Worm (Caenorhabditis elegans) whole organism, early embryonic: ENCODE data around the gene spot-1.

Source experiments
- aly-1 ChIP-seq: sonication (generic microtip); optimal IDR thresholded peaks from 2 replicates; lab custom pipeline; 2016; ENCODE audit warnings: missing genetic modification characterization, missing compliant biosample characterization
- ama-1 ChIP-seq: fragments of 150-350 bp; optimal IDR thresholded peaks from 2 replicates; lab custom pipeline; 2014
- ceh-36 ChIP-seq: sonication (generic microtip); optimal IDR thresholded peaks from 2 replicates; lab custom pipeline; 2016; ENCODE audit warnings: missing genetic modification characterization, inconsistent platforms, missing compliant biosample characterization
- scrt-1 ChIP-seq: fragments of 200-800 bp; sonication (Bioruptor generic); IDR thresholded peaks from 2 replicates; pipeline ENCODE4 v1.3.6; 2022; ENCODE audit warnings: missing genetic modification characterization, missing compliant biosample characterization

DNA sequence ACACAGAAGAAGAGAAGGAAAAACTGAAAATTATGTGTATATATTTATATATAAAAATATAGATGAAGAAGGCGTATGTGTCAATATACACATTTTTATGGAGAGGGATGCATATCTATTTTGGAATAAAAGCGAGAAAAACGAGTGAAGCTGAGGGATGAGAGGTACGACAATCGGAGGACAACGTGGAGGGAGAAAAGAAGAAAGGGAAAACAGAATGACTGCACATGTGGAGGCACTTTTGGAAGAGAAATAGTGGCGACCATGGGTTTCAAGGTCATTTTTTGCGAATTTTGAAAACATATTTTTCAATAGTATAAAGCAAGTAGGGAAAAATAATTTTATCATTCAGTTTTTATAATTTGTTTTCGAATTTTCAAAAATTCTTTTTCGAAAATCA is 15.5 kb upstream of the spot-1 start:
- no peak for TF ChIP-seq ama-1 (lab: Kevin White, UChicago)
- TF ChIP-seq ceh-36 (tag; lab: Kevin White, UChicago), result no peak
- no peak for TF ChIP-seq scrt-1 (GFP tag; lab: Robert Waterston, UW)
- TF ChIP-seq aly-1 (tag; lab: Kevin White, UChicago), result no peak
